Worm (Caenorhabditis elegans): ENCODE results near the gene puf-7.

The puf-7 gene

DNA sequence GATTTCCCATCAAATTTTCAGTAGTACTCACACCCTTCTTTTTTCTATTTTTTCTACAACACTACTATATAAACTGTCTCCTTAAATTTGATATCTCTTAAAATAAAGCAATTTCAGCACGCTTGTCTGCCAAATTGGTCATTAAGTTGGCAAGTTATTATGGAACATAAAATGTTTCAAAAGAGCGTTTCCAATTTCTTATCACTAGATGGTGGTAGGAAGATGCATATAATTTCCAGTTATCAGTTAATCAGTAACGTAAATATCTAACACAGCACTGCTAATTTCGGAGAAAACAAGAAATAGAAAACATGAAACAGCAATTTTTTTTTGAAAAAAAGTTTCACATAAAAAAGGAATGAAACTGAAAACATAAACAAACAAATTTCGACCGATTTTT is 44.5 kb downstream of the puf-7 start:
- TF ChIP-seq madf-3 (GFP tag; IDR thresholded peaks at IDR 0.05) = no peak
- no peak for TF ChIP-seq ceh-58 (GFP tag; IDR thresholded peaks at IDR 0.05)
- no peak for TF ChIP-seq xnd-1 (tag; optimal IDR thresholded peaks at IDR 0.05)

ce11 chrIV:5533556-5533955 is 47.0 kb downstream of the puf-7 start:
- no peak for TF ChIP-seq pbrm-1 (GFP tag; IDR thresholded peaks at IDR 0.05)
- no peak for TF ChIP-seq dox-1 (GFP tag; IDR thresholded peaks at IDR 0.05)
- TF ChIP-seq tlf-1 (GFP tag; optimal IDR thresholded peaks at IDR 0.05) = no peak
- no peak for TF ChIP-seq nhr-179 (tag; optimal IDR thresholded peaks at IDR 0.05)
- no peak for TF ChIP-seq efl-1 (GFP tag; optimal IDR thresholded peaks at IDR 0.05)
- no peak for TF ChIP-seq D2030.7 (GFP tag; IDR thresholded peaks at IDR 0.05)
- no peak for TF ChIP-seq B0336.3 (GFP tag; IDR thresholded peaks at IDR 0.05)
- TF ChIP-seq tbp1 (GFP tag; optimal IDR thresholded peaks at IDR 0.05) = no peak
- TF ChIP-seq dpff-1 (tag; optimal IDR thresholded peaks at IDR 0.05) = no peak
- TF ChIP-seq ceh-100 (GFP tag; IDR thresholded peaks at IDR 0.05) = no peak
- TF ChIP-seq nhr-90 (tag; optimal IDR thresholded peaks at IDR 0.05) = no peak
- no peak for TF ChIP-seq mxl-1 (tag; optimal IDR thresholded peaks at IDR 0.05)
- TF ChIP-seq hrde-1 (tag; optimal IDR thresholded peaks at IDR 0.05; ENCODE audit: borderline replicate concordance) = no peak
- no peak for TF ChIP-seq B0035.1 (tag; optimal IDR thresholded peaks at IDR 0.05)
- TF ChIP-seq ekl-4 (GFP tag; IDR thresholded peaks at IDR 0.05) = no peak
- TF ChIP-seq lin-26 (GFP tag; IDR thresholded peaks at IDR 0.05) = no peak

DNA sequence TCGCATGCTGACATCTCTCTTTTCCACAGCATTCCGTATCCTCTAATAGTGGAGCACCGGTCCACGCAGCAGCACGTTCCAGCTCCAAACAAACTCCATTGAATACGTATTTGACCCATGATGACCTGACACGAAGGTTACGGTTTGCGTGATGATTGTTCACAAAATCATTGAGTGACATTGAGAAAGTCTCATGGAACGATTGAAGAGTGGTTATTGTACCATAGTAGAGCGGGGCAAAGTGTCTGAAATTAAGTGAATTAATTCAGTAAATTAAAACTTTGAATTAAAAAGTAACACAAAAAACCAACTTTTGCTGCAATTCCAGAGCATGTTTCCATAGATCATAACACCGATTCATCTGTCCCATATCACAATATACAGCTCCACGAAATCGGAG is 48.1 kb downstream of the puf-7 start:
- TF ChIP-seq ztf-26 (tag; optimal IDR thresholded peaks at IDR 0.05) (no peak), sea-2 (GFP tag; IDR thresholded peaks at IDR 0.05) (no peak), chd-7 (tag; optimal IDR thresholded peaks at IDR 0.05) (no peak), F22D6.2 (tag; optimal IDR thresholded peaks at IDR 0.05) (no peak), ztf-28 (GFP tag; IDR thresholded peaks at IDR 0.05) (no peak), nhr-80 (tag; optimal IDR thresholded peaks at IDR 0.05) (no peak), cebp-2 (GFP tag; IDR thresholded peaks at IDR 0.05) (no peak), lir-1 (GFP tag; conservative IDR thresholded peaks at IDR 0.05) (no peak), hlh-26 (GFP tag; conservative IDR thresholded peaks at IDR 0.05) (no peak), Y79H2A.3 (GFP tag; conservative IDR thresholded peaks at IDR 0.05) (no peak)

ce11 chrIV:5535780-5536179 is 49.3 kb downstream of the puf-7 start:
- TF ChIP-seq aptf-2 (GFP tag; conservative IDR thresholded peaks at IDR 0.05) = no peak
- TF ChIP-seq ztf-22 (GFP tag; optimal IDR thresholded peaks at IDR 0.05) = no peak
- TF ChIP-seq Y53G8AR.9 (GFP tag; conservative IDR thresholded peaks at IDR 0.05) = no peak
- 0 out of 2 replicates have a peak, but pooled peaks have one; percentile 13 for TF ChIP-seq hmg-1.2 (GFP tag; IDR thresholded peaks at IDR 0.05)

- no peak for TF ChIP-seq cebp-1 (GFP tag; IDR thresholded peaks at IDR 0.05)
- peak; percentile 44 for TF ChIP-seq cebp-1 (tag; optimal IDR thresholded peaks at IDR 0.05)
- TF ChIP-seq snpc-4 (GFP tag; optimal IDR thresholded peaks at IDR 0.05) = no peak
- peak in 2 of 4 experiments; percentile 7 to 60 for TF ChIP-seq snpc-4 (tag; optimal IDR thresholded peaks at IDR 0.05)
- peak; percentile 1 for TF ChIP-seq snpc-1.3 (tag; optimal IDR thresholded peaks at IDR 0.05; ENCODE audit: insufficient read depth)
- peak; percentile 6 for TF ChIP-seq ama-1 (optimal IDR thresholded peaks at IDR 0.05)
- TF ChIP-seq ama-1 (GFP tag; optimal IDR thresholded peaks at IDR 0.05) = no peak
- TF ChIP-seq efl-1 (GFP tag; optimal IDR thresholded peaks at IDR 0.05) = peak; percentile 36
- 0 out of 2 replicates have a peak, but pooled peaks have one; percentile 12 for TF ChIP-seq ceh-91 (GFP tag; IDR thresholded peaks at IDR 0.05)
- TF ChIP-seq dox-1 (GFP tag; IDR thresholded peaks at IDR 0.05) = peak; percentile 52; the same call in 1 of the 2 replicates
- TF ChIP-seq nhr-27 (tag; optimal IDR thresholded peaks at IDR 0.05) = no peak
- no peak for TF ChIP-seq K11D2.4 (GFP tag; IDR thresholded peaks at IDR 0.05)
- 0 out of 2 replicates have a peak, but pooled peaks have one; percentile 36 for TF ChIP-seq madf-6 (GFP tag; IDR thresholded peaks at IDR 0.05)
These were observed 51.5 kb downstream of the puf-7 start, which contains the start of the genes fem-1 and drp-1 for ce11 chrIV:5537813-5538538. Gene fem-1 (minus strand): TSS chrIV:5537962. Gene drp-1 (plus strand): TSS chrIV:5538488.

All from whole organism, young adult.